Worm (Caenorhabditis elegans) whole organism, mixed stage, embryonic: ENCODE measurements around the gene nep-13.

Source experiments
- M03D4.4 ChIP-seq: sonication (generic microtip); optimal IDR thresholded peaks from 2 replicates; lab custom pipeline; 2017; ENCODE audit warnings: mild to moderate bottlenecking, missing genetic modification characterization, missing compliant biosample characterization
- bed-3 ChIP-seq: fragments of 200-800 bp; sonication (Bioruptor generic); optimal IDR thresholded peaks from 3 replicates; lab custom pipeline; 2018; ENCODE audit warnings: mild to moderate bottlenecking, missing genetic modification characterization, moderate library complexity, missing compliant biosample characterization
- blmp-1 ChIP-seq: fragments of 150-350 bp; optimal IDR thresholded peaks from 2 replicates; lab custom pipeline; 2014; ENCODE audit warnings: missing biosample characterization, missing genetic modification characterization
- ceh-39 ChIP-seq: fragments of 150-350 bp; optimal IDR thresholded peaks from 2 replicates; lab custom pipeline; 2014; ENCODE audit warnings: missing biosample characterization, missing genetic modification characterization
- ceh-43 ChIP-seq: fragments of 200-800 bp; sonication (Bioruptor generic); optimal IDR thresholded peaks from 2 replicates; lab custom pipeline; 2018; ENCODE audit warnings: mild to moderate bottlenecking, missing genetic modification characterization, moderate library complexity, missing compliant biosample characterization
- ceh-83 ChIP-seq: fragments of 200-800 bp; sonication (Bioruptor generic); optimal IDR thresholded peaks from 2 replicates; lab custom pipeline; 2018; ENCODE audit warnings: mild to moderate bottlenecking, missing genetic modification characterization, missing compliant biosample characterization
- ces-1 ChIP-seq: fragments of 150-350 bp; optimal IDR thresholded peaks from 2 replicates; lab custom pipeline; 2014; ENCODE audit warnings: missing biosample characterization, missing genetic modification reagents, missing genetic modification characterization
- cnd-1 ChIP-seq: fragments of 200-800 bp; sonication (Bioruptor generic); optimal IDR thresholded peaks from 2 replicates; lab custom pipeline; 2018; ENCODE audit warnings: mild to moderate bottlenecking, missing genetic modification characterization, missing compliant biosample characterization
- drap-1 ChIP-seq: fragments of 200-800 bp; sonication (Bioruptor generic); optimal IDR thresholded peaks from 3 replicates; lab custom pipeline; 2018; ENCODE audit warnings: mild to moderate bottlenecking, missing genetic modification characterization, missing compliant biosample characterization
- elt-1 ChIP-seq: sonication (generic microtip); optimal IDR thresholded peaks from 2 replicates; lab custom pipeline; 2017; ENCODE audit warnings: missing genetic modification characterization, mild to moderate bottlenecking, missing compliant biosample characterization, antibody characterized with exemption, moderate library complexity, borderline replicate concordance; ENCODE audit not compliant: insufficient read depth
- elt-3 ChIP-seq: fragments of 150-350 bp; optimal IDR thresholded peaks from 2 replicates; lab custom pipeline; 2014; ENCODE audit warnings: missing biosample characterization, missing genetic modification characterization
- flh-1 ChIP-seq: fragments of 200-800 bp; sonication (Bioruptor generic); optimal IDR thresholded peaks from 2 replicates; lab custom pipeline; 2018; ENCODE audit warnings: mild to moderate bottlenecking, missing genetic modification characterization, moderate library complexity, missing compliant biosample characterization
- ham-2 ChIP-seq: fragments of 200-800 bp; sonication (Bioruptor generic); optimal IDR thresholded peaks from 2 replicates; lab custom pipeline; 2018; ENCODE audit warnings: mild to moderate bottlenecking, missing genetic modification characterization, missing compliant biosample characterization
- lsy-2 ChIP-seq: fragments of 150-350 bp; optimal IDR thresholded peaks from 2 replicates; lab custom pipeline; 2014; ENCODE audit warnings: missing biosample characterization, missing genetic modification characterization
- mab-5 ChIP-seq: fragments of 150-350 bp; optimal IDR thresholded peaks from 2 replicates; lab custom pipeline; 2014; ENCODE audit warnings: missing biosample characterization, missing genetic modification characterization
- mep-1 ChIP-seq: fragments of 150-350 bp; optimal IDR thresholded peaks from 2 replicates; lab custom pipeline; 2017; ENCODE audit warnings: missing biosample characterization, missing genetic modification reagents, missing genetic modification characterization, inconsistent platforms
- mls-2 ChIP-seq: sonication (generic microtip); optimal IDR thresholded peaks from 2 replicates; lab custom pipeline; 2016; ENCODE audit warnings: mild to moderate bottlenecking, missing genetic modification characterization, moderate library complexity, missing compliant biosample characterization
- nhr-12 ChIP-seq: fragments of 150-350 bp; optimal IDR thresholded peaks from 2 replicates; lab custom pipeline; 2014; ENCODE audit warnings: missing biosample characterization, missing genetic modification characterization
- nhr-2 ChIP-seq: fragments of 150-350 bp; optimal IDR thresholded peaks from 2 replicates; lab custom pipeline; 2014; ENCODE audit warnings: missing biosample characterization, missing genetic modification characterization
- nhr-237 ChIP-seq: fragments of 150-350 bp; optimal IDR thresholded peaks from 2 replicates; lab custom pipeline; 2014; ENCODE audit warnings: missing biosample characterization, missing genetic modification characterization
- nhr-28 ChIP-seq: fragments of 150-350 bp; optimal IDR thresholded peaks from 2 replicates; lab custom pipeline; 2014; ENCODE audit warnings: missing biosample characterization, missing genetic modification characterization
- nhr-76 ChIP-seq: sonication (generic microtip); optimal IDR thresholded peaks from 2 replicates; lab custom pipeline; 2017; ENCODE audit warnings: missing biosample characterization, missing genetic modification characterization
- pha-4 ChIP-seq: fragments of 150-350 bp; optimal IDR thresholded peaks from 2 replicates; lab custom pipeline; 2018; ENCODE audit warnings: missing biosample characterization, missing genetic modification reagents, missing genetic modification characterization
- sem-2 ChIP-seq: fragments of 200-800 bp; sonication (Bioruptor generic); optimal IDR thresholded peaks from 2 replicates; lab custom pipeline; 2018; ENCODE audit warnings: mild to moderate bottlenecking, missing genetic modification characterization, missing compliant biosample characterization
- snpc-4 ChIP-seq: fragments of 150-350 bp; optimal IDR thresholded peaks from 2 replicates; lab custom pipeline; 2014; ENCODE audit warnings: missing biosample characterization, missing genetic modification characterization
- sptf-1 ChIP-seq: sonication (generic microtip); optimal IDR thresholded peaks from 2 replicates; lab custom pipeline; 2017; ENCODE audit warnings: mild to moderate bottlenecking, missing genetic modification characterization, moderate library complexity, missing compliant biosample characterization
- unc-120 ChIP-seq: sonication (generic microtip); optimal IDR thresholded peaks from 2 replicates; lab custom pipeline; 2017; ENCODE audit warnings: missing genetic modification characterization, missing compliant biosample characterization; ENCODE audit not compliant: poor library complexity, severe bottlenecking
- unc-39 ChIP-seq: fragments of 150-350 bp; optimal IDR thresholded peaks from 2 replicates; lab custom pipeline; 2014; ENCODE audit warnings: missing biosample characterization, missing genetic modification characterization
- unc-62 ChIP-seq: fragments of 150-350 bp; optimal IDR thresholded peaks from 2 replicates; lab custom pipeline; 2014; ENCODE audit warnings: missing biosample characterization, missing genetic modification reagents, missing genetic modification characterization
- zip-8 ChIP-seq: fragments of 150-350 bp; optimal IDR thresholded peaks from 2 replicates; lab custom pipeline; 2014; ENCODE audit warnings: missing biosample characterization, missing genetic modification characterization
- ztf-11 ChIP-seq: fragments of 150-350 bp; optimal IDR thresholded peaks from 2 replicates; lab custom pipeline; 2014; ENCODE audit warnings: missing biosample characterization, missing genetic modification characterization

The nep-13 gene

DNA sequence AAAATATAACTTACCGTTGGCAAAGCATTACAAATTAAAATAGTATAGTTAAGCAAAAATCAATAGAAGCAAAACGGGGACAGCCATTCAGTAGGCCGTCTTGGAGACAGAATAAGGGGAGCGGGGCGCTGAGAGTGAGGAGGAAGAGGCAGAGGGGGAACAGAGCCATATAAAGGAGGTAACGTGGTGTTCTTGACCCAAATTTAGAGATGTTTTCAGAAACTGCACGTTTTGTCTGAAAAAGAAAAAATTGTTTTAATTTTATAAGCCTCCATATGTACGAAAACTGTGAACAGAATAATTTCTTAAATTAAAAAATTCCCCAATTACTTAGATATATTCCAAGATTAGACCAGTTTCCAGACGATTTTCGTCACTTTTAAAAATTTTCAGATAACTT is 31.0 kb downstream of the nep-13 start, which contains the start of gene F39E9.6:
TSS of gene F39E9.6 (minus strand) at position 101 of the 400 bp plus-strand sequence.
- TF ChIP-seq ham-2 (no peak), ces-1 (GFP tag; lab: Kevin White, UChicago) (no peak), elt-1 (tag; lab: Kevin White, UChicago) (no peak), elt-3 (tag; lab: Kevin White, UChicago) (no peak), pha-4 (tag; lab: Kevin White, UChicago) (no peak)

DNA sequence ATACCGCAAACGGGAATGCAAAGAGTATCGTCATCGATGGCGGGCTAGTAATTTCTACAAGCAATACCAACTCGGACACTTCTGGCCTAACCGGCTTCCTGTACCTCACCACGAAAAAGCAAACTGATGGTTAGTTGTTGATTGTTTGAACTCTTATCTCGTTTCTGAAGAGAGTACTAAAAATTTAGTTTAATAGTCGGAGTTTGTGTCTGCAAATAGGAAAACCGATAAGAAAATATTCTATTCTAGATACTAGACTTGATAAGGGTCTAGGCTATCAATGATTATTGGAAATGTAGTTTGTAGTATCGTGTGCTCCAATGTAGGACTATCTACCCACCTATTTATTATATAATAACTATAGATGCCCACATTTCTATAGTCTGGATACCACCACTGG is 36.4 kb downstream of the nep-13 start:
- TF ChIP-seq mab-5 = no peak
- TF ChIP-seq nhr-76 = no peak
- no peak for TF ChIP-seq sptf-1 (tag; lab: Kevin White, UChicago)
- no peak for TF ChIP-seq flh-1
- no peak for TF ChIP-seq blmp-1 (tag; lab: Kevin White, UChicago)
- TF ChIP-seq bed-3 (GFP tag; lab: Kevin White, UChicago) = no peak
- TF ChIP-seq snpc-4 (tag; lab: Kevin White, UChicago) = no peak
- TF ChIP-seq nhr-237 (tag; lab: Kevin White, UChicago) = no peak
- no peak for TF ChIP-seq M03D4.4 (tag; lab: Kevin White, UChicago)
- TF ChIP-seq unc-62 = no peak
- no peak for TF ChIP-seq unc-120 (tag; lab: Kevin White, UChicago)
- no peak for TF ChIP-seq elt-1 (tag; lab: Kevin White, UChicago)
- no peak for TF ChIP-seq ceh-39 (tag; lab: Kevin White, UChicago)
- no peak for TF ChIP-seq nhr-2 (tag; lab: Kevin White, UChicago)

DNA sequence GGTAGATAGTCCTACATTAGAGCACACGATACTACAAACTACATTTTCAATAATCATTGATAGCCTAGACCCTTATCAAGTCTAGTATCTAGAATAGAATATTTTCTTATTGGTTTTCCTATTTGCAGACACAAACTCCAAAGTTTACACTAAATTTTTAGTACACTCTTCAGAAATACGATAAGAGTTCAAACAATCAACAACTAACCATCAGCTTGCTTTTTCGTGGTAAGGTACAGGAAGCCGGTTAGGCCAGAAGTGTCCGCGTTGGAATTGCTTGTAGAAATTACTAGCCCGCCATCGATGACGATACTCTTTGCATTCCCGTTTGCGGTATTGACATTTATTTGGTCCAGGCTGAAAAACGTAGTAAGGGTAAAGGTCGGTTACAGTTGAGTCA is 39.8 kb downstream of the nep-13 start, which contains the start of gene Y46D2A.1:
TSS of gene Y46D2A.1 (plus strand) at position 301 of the 400 bp plus-strand sequence.
- TF ChIP-seq pha-4 (tag; lab: Kevin White, UChicago) = no peak

ce11 chrII:3323179-3323578 is 40.7 kb downstream of the nep-13 start, which contains the start of gene Y46D2A.2:
Gene Y46D2A.2, minus strand, starts transcription at chrII:3323279.
- TF ChIP-seq cnd-1 (tag; lab: Kevin White, UChicago) = no peak
- no peak for TF ChIP-seq nhr-12 (tag; lab: Kevin White, UChicago)
- TF ChIP-seq nhr-2 (tag; lab: Kevin White, UChicago) = no peak
- no peak for TF ChIP-seq sem-2 (GFP tag; lab: Kevin White, UChicago)
- TF ChIP-seq blmp-1 (tag; lab: Kevin White, UChicago) = no peak
- no peak for TF ChIP-seq mab-5
- no peak for TF ChIP-seq mls-2 (tag; lab: Kevin White, UChicago)
- TF ChIP-seq elt-3 (tag; lab: Kevin White, UChicago) = no peak
- no peak for TF ChIP-seq ham-2

- no peak for TF ChIP-seq snpc-4 (tag; lab: Kevin White, UChicago)
- no peak for TF ChIP-seq mep-1
- TF ChIP-seq zip-8 (tag; lab: Kevin White, UChicago) = no peak
- TF ChIP-seq ceh-83 (GFP tag; lab: Kevin White, UChicago) = no peak
Observed at ce11 chrII:3327104-3327503, 44.7 kb downstream of the nep-13 start, which contains the start of gene Y46D2A.3. Gene Y46D2A.3, minus strand, starts transcription at chrII:3327204.

DNA sequence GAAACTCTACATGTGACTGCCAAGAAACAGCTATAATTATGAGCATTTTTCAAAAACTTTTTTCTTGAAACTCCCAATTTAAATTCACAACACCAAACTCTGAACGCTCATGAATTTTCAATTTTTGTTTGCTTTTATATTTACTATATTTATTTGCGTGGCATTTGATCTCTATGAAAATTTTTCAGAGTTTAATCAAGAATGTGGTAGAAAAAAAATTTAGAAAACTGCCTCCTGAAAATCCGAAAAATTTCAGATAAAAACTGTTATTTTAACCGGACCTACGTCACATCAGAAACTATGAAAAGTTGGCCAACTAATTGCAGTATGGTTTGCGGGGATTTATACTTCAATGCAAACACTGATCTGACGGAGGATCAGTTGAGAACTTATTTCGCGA is 49.6 kb downstream of the nep-13 start, which contains the start of gene irld-27:
TSS of gene irld-27 (plus strand) at position 301 of the 400 bp plus-strand sequence.
- no peak for TF ChIP-seq sem-2 (GFP tag; lab: Kevin White, UChicago)
- no peak for TF ChIP-seq ces-1 (GFP tag; lab: Kevin White, UChicago)
- no peak for TF ChIP-seq sptf-1 (tag; lab: Kevin White, UChicago)
- no peak for TF ChIP-seq pha-4 (tag; lab: Kevin White, UChicago)
- no peak for TF ChIP-seq mep-1
- no peak for TF ChIP-seq ceh-43
- TF ChIP-seq ceh-39 (tag; lab: Kevin White, UChicago) = no peak
- no peak for TF ChIP-seq ham-2
- TF ChIP-seq lsy-2 (tag; lab: Kevin White, UChicago) = no peak
- TF ChIP-seq snpc-4 (tag; lab: Kevin White, UChicago) = no peak
- no peak for TF ChIP-seq unc-39
- TF ChIP-seq drap-1 (GFP tag; lab: Kevin White, UChicago) = no peak
- TF ChIP-seq ztf-11 = no peak
- TF ChIP-seq unc-120 (tag; lab: Kevin White, UChicago) = no peak
- TF ChIP-seq elt-1 (tag; lab: Kevin White, UChicago) = no peak
- no peak for TF ChIP-seq nhr-28 (tag; lab: Kevin White, UChicago)
